Worm (Caenorhabditis elegans) whole organism, L3 larva: ENCODE data around the gene srsx-3.
A peak's percentile ranks its signal among the peaks of the same experiment; 100 is the strongest.

ENCODE experiments used
- R02D3.7 ChIP-seq: fragments of 150-350 bp; optimal IDR thresholded peaks from 2 replicates; lab custom pipeline; 2014; ENCODE audit warnings: missing biosample characterization, missing genetic modification characterization
- aly-2 ChIP-seq: fragments of 150-350 bp; optimal IDR thresholded peaks from 2 replicates; lab custom pipeline; 2014; ENCODE audit warnings: missing biosample characterization, missing genetic modification characterization
- ama-1 ChIP-seq: fragments of 150-350 bp; optimal IDR thresholded peaks from 2 replicates; lab custom pipeline; 2018
- ceh-16 ChIP-seq: sonication (generic microtip); optimal IDR thresholded peaks from 2 replicates; lab custom pipeline; 2017; ENCODE audit warnings: missing biosample characterization, missing genetic modification characterization
- ceh-28 ChIP-seq: fragments of 150-350 bp; optimal IDR thresholded peaks from 2 replicates; lab custom pipeline; 2014; ENCODE audit warnings: missing biosample characterization, missing genetic modification reagents, missing genetic modification characterization
- ceh-82 ChIP-seq: fragments of 150-350 bp; optimal IDR thresholded peaks from 2 replicates; lab custom pipeline; 2014; ENCODE audit warnings: missing biosample characterization, missing genetic modification characterization
- ceh-9 ChIP-seq: sonication (generic microtip); optimal IDR thresholded peaks from 2 replicates; lab custom pipeline; 2018; ENCODE audit warnings: missing biosample characterization, missing genetic modification characterization
- daf-12 ChIP-seq: fragments of 150-350 bp; optimal IDR thresholded peaks from 2 replicates; lab custom pipeline; 2014; ENCODE audit warnings: missing biosample characterization, missing genetic modification reagents, missing genetic modification characterization
- egl-27 ChIP-seq: sonication (generic microtip); optimal IDR thresholded peaks from 4 replicates; lab custom pipeline; 2017; ENCODE audit warnings: missing biosample characterization, missing genetic modification reagents, missing genetic modification characterization
- egl-5 ChIP-seq: fragments of 150-350 bp; optimal IDR thresholded peaks from 2 replicates; lab custom pipeline; 2017; ENCODE audit warnings: missing biosample characterization, missing genetic modification reagents, missing genetic modification characterization, inconsistent platforms
- fkh-10 ChIP-seq: sonication (generic microtip); optimal IDR thresholded peaks from 2 replicates; lab custom pipeline; 2017; ENCODE audit warnings: missing biosample characterization, missing genetic modification reagents, missing genetic modification characterization
- fkh-2 ChIP-seq: fragments of 150-350 bp; optimal IDR thresholded peaks from 2 replicates; lab custom pipeline; 2014; ENCODE audit warnings: missing biosample characterization, missing genetic modification reagents, missing genetic modification characterization
- fos-1 ChIP-seq: fragments of 150-350 bp; optimal IDR thresholded peaks from 2 replicates; lab custom pipeline; 2014; ENCODE audit warnings: missing biosample characterization, missing genetic modification characterization
- hmg-11 ChIP-seq: sonication (generic microtip); optimal IDR thresholded peaks from 2 replicates; lab custom pipeline; 2016; ENCODE audit warnings: missing genetic modification characterization, missing compliant biosample characterization
- jun-1 ChIP-seq: fragments of 150-350 bp; optimal IDR thresholded peaks from 2 replicates; lab custom pipeline; 2014; ENCODE audit warnings: missing biosample characterization, missing genetic modification reagents, missing genetic modification characterization
- lin-15B ChIP-seq: fragments of 150-350 bp; optimal IDR thresholded peaks from 2 replicates; lab custom pipeline; 2014; ENCODE audit warnings: missing biosample characterization, missing genetic modification characterization
- lin-39 ChIP-seq: fragments of 150-350 bp; optimal IDR thresholded peaks from 2 replicates; lab custom pipeline; 2018; ENCODE audit warnings: missing biosample characterization, missing genetic modification reagents, missing genetic modification characterization
- lsy-12 ChIP-seq: sonication (generic microtip); optimal IDR thresholded peaks from 2 replicates; lab custom pipeline; 2016; ENCODE audit warnings: mild to moderate bottlenecking, missing genetic modification characterization, missing compliant biosample characterization
- mdl-1 ChIP-seq: fragments of 150-350 bp; optimal IDR thresholded peaks from 2 replicates; lab custom pipeline; 2014; ENCODE audit warnings: missing biosample characterization, missing genetic modification characterization
- mml-1 ChIP-seq: fragments of 150-350 bp; sonication (generic microtip); optimal IDR thresholded peaks from 3 replicates; lab custom pipeline; 2014; ENCODE audit warnings: missing biosample characterization, missing genetic modification characterization
- nfya-1 ChIP-seq: sonication (generic microtip); optimal IDR thresholded peaks from 2 replicates; lab custom pipeline; 2017; ENCODE audit warnings: missing genetic modification characterization, mild to moderate bottlenecking, missing compliant biosample characterization, antibody characterized with exemption, moderate library complexity; ENCODE audit not compliant: insufficient read depth
- nhr-12 ChIP-seq: fragments of 150-350 bp; optimal IDR thresholded peaks from 2 replicates; lab custom pipeline; 2014; ENCODE audit warnings: missing biosample characterization, missing genetic modification characterization
- nhr-23 ChIP-seq: fragments of 150-350 bp; optimal IDR thresholded peaks from 2 replicates; lab custom pipeline; 2014; ENCODE audit warnings: missing biosample characterization, missing genetic modification reagents, missing genetic modification characterization
- nhr-237 ChIP-seq: fragments of 150-350 bp; optimal IDR thresholded peaks from 2 replicates; lab custom pipeline; 2014; ENCODE audit warnings: missing biosample characterization, missing genetic modification characterization
- nhr-25 ChIP-seq: sonication (generic microtip); optimal IDR thresholded peaks from 2 replicates; lab custom pipeline; 2017; ENCODE audit warnings: missing biosample characterization, missing genetic modification characterization
- nhr-28 ChIP-seq: fragments of 150-350 bp; optimal IDR thresholded peaks from 2 replicates; lab custom pipeline; 2014; ENCODE audit warnings: missing biosample characterization, missing genetic modification characterization
- nhr-67 ChIP-seq: fragments of 150-350 bp; optimal IDR thresholded peaks from 2 replicates; lab custom pipeline; 2014; ENCODE audit warnings: missing biosample characterization, missing genetic modification characterization
- nhr-76 ChIP-seq: fragments of 150-350 bp; sonication (generic microtip); optimal IDR thresholded peaks from 5 replicates; lab custom pipeline; 2014; ENCODE audit warnings: missing biosample characterization, missing genetic modification characterization
- nhr-77 ChIP-seq: fragments of 150-350 bp; optimal IDR thresholded peaks from 2 replicates; lab custom pipeline; 2014; ENCODE audit warnings: missing biosample characterization, missing genetic modification characterization
- pha-4 ChIP-seq: fragments of 150-350 bp; optimal IDR thresholded peaks from 2 replicates; lab custom pipeline; 2014; ENCODE audit warnings: missing biosample characterization, missing genetic modification reagents, missing genetic modification characterization
- pqm-1 ChIP-seq: fragments of 150-350 bp; optimal IDR thresholded peaks from 2 replicates; lab custom pipeline; 2017; ENCODE audit warnings: missing biosample characterization, missing genetic modification characterization, inconsistent platforms
- sea-2 ChIP-seq: fragments of 150-350 bp; sonication (generic microtip); optimal IDR thresholded peaks from 4 replicates; lab custom pipeline; 2014; ENCODE audit warnings: missing biosample characterization, missing genetic modification reagents, missing genetic modification characterization
- skn-1 ChIP-seq: fragments of 150-350 bp; optimal IDR thresholded peaks from 2 replicates; lab custom pipeline; 2014; ENCODE audit warnings: missing biosample characterization, missing genetic modification characterization
- snpc-4 ChIP-seq: fragments of 150-350 bp; optimal IDR thresholded peaks from 2 replicates; lab custom pipeline; 2014; ENCODE audit warnings: missing biosample characterization, missing genetic modification characterization
- tbx-2 ChIP-seq: sonication (generic microtip); optimal IDR thresholded peaks from 2 replicates; lab custom pipeline; 2016; ENCODE audit warnings: mild to moderate bottlenecking, missing genetic modification characterization, missing compliant biosample characterization
- zag-1 ChIP-seq: fragments of 150-350 bp; optimal IDR thresholded peaks from 2 replicates; lab custom pipeline; 2014; ENCODE audit warnings: missing biosample characterization, missing genetic modification characterization
- ztf-11 ChIP-seq: fragments of 150-350 bp; optimal IDR thresholded peaks from 2 replicates; lab custom pipeline; 2014; ENCODE audit warnings: missing biosample characterization, missing genetic modification characterization
- ztf-4 ChIP-seq: fragments of 150-350 bp; optimal IDR thresholded peaks from 2 replicates; lab custom pipeline; 2014; ENCODE audit warnings: missing biosample characterization, missing genetic modification characterization

srsx-3 gene

ce11 chrV:7955168-7955567 is 18.1 kb upstream of the srsx-3 start, which contains the start of gene F26D11.12:
Gene F26D11.12 (minus strand): TSS chrV:7955312.
- no peak for TF ChIP-seq lsy-12 (tag; lab: Kevin White, UChicago)
- TF ChIP-seq nhr-23 (tag; lab: Kevin White, UChicago): no peak
- TF ChIP-seq lin-39 (tag; lab: Kevin White, UChicago): no peak
- TF ChIP-seq aly-2 (tag; lab: Kevin White, UChicago): no peak
- TF ChIP-seq snpc-4 (tag; lab: Kevin White, UChicago): peak; percentile 4
- TF ChIP-seq pha-4 (tag; lab: Kevin White, UChicago): peak; percentile 76
- TF ChIP-seq pqm-1: peak; percentile 6
- no peak for TF ChIP-seq skn-1 (tag; lab: Kevin White, UChicago)
- TF ChIP-seq nhr-25 (tag; lab: Kevin White, UChicago): no peak
- TF ChIP-seq R02D3.7 (tag; lab: Kevin White, UChicago): no peak
- TF ChIP-seq lin-15B: peak; percentile 9
- TF ChIP-seq fkh-2 (tag; lab: Kevin White, UChicago): no peak

ce11 chrV:7954552-7954951 is 17.5 kb upstream of the srsx-3 start, which contains the start of gene F26D11.13:
Gene F26D11.13 (minus strand): TSS chrV:7954652.
- no peak for TF ChIP-seq ceh-9 (tag; lab: Kevin White, UChicago)
- no peak for TF ChIP-seq aly-2 (tag; lab: Kevin White, UChicago)
- no peak for TF ChIP-seq ama-1 (lab: Kevin White, UChicago)
- TF ChIP-seq ztf-11 (tag; lab: Kevin White, UChicago): no peak
- TF ChIP-seq egl-27: no peak
- no peak for TF ChIP-seq jun-1
- TF ChIP-seq nhr-12 (tag; lab: Kevin White, UChicago): no peak
- no peak for TF ChIP-seq snpc-4 (tag; lab: Kevin White, UChicago)
- TF ChIP-seq, all 47 proteins: peak for 0

DNA sequence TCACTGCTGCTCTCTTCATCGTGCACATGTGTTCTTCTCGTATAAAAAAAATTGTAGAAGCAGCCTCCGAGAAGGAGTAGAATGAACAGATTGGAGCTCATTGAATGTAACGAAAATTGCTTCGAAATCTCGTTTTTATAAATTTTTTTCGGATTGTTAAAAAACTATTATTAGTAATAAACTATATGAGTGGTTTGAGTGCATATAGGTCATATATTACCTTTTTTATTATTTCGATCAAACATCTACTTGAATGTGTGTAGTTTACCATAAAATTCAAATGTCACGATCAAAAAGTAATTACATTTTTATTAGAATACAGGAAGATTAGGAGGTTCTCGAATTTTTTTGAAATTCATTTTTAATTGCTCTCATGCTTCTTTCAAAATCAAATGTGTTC is 15.8 kb upstream of the srsx-3 start, which contains the start of gene clec-216:
TSS of gene clec-216 (minus strand) at position 101 of the 400 bp plus-strand sequence.
- TF ChIP-seq pqm-1 (no peak), nhr-67 (tag; lab: Kevin White, UChicago) (no peak), fkh-10 (no peak), lin-39 (tag; lab: Kevin White, UChicago) (no peak), nhr-77 (tag; lab: Kevin White, UChicago) (no peak), ceh-9 (tag; lab: Kevin White, UChicago) (no peak), nfya-1 (tag; lab: Kevin White, UChicago) (no peak), nhr-237 (tag; lab: Kevin White, UChicago) (no peak), nhr-28 (tag; lab: Kevin White, UChicago) (no peak), fos-1 (tag; lab: Kevin White, UChicago) (no peak), skn-1 (tag; lab: Kevin White, UChicago) (no peak), zag-1 (tag; lab: Kevin White, UChicago) (no peak), aly-2 (tag; lab: Kevin White, UChicago) (no peak), tbx-2 (tag; lab: Kevin White, UChicago) (no peak), daf-12 (tag; lab: Kevin White, UChicago) (no peak), ceh-28 (tag; lab: Kevin White, UChicago) (no peak), mml-1 (tag; lab: Kevin White, UChicago) (no peak)

DNA sequence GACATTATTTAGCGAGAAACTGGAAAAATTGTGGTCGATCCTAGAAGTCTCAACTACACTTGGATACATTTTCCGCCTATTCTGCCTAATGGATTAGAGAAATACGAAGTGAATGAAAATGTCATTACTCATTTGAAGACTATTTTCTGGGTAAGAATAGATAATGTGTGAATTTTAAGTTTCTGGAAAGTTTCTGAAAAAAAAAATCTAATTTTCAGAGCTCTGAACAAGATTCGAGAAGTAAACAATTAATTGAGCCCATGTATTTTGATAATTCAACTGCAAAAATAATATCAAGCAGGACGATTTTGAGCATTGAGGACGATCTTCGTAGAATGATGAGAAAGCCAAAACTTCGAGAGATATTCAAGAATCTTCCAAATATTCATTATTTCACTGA is 9.2 kb upstream of the srsx-3 start:
- TF ChIP-seq nhr-76 (no peak), fkh-10 (no peak), egl-27 (no peak), lin-39 (tag; lab: Kevin White, UChicago) (no peak), fos-1 (tag; lab: Kevin White, UChicago) (no peak), tbx-2 (tag; lab: Kevin White, UChicago) (no peak), mdl-1 (tag; lab: Kevin White, UChicago) (no peak)
- TF ChIP-seq, all 47 proteins: peak for 0

DNA sequence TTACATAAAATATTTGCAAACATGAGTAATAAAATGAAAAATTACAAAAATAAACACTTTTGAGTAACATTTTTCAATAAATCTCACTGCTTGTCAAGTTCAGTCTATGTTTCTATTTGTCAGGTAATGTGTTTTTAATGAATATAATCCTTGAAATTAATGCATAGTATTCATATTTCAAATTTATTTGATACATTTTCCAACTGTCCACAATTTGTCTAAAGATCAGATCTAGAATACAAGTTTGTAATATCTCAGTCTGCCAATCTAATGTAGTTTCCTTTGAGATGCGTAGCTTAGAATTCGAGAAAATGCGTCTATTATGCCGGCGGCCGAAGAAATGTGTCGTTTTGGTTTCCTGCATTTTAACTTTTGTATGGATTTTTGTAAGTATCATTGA is 6.5 kb upstream of the srsx-3 start, which contains the start of gene Y97E10B.1:
TSS of gene Y97E10B.1 (plus strand) at position 301 of the 400 bp plus-strand sequence.
- TF ChIP-seq ztf-4 (no peak), nhr-12 (tag; lab: Kevin White, UChicago) (no peak), snpc-4 (tag; lab: Kevin White, UChicago) (no peak), skn-1 (tag; lab: Kevin White, UChicago) (no peak), tbx-2 (tag; lab: Kevin White, UChicago) (no peak), ceh-82 (tag; lab: Kevin White, UChicago) (no peak), mml-1 (tag; lab: Kevin White, UChicago) (no peak), lin-15B (no peak), ceh-9 (tag; lab: Kevin White, UChicago) (no peak), sea-2 (GFP tag; lab: Kevin White, UChicago) (no peak), egl-5 (tag; lab: Kevin White, UChicago) (no peak), nfya-1 (tag; lab: Kevin White, UChicago) (no peak), ceh-16 (tag; lab: Kevin White, UChicago) (no peak), ama-1 (lab: Kevin White, UChicago) (no peak), hmg-11 (no peak), nhr-237 (tag; lab: Kevin White, UChicago) (no peak), nhr-76 (no peak)
